Worm (Caenorhabditis elegans): ENCODE results near the gene lipl-4.

The lipl-4 gene

DNA sequence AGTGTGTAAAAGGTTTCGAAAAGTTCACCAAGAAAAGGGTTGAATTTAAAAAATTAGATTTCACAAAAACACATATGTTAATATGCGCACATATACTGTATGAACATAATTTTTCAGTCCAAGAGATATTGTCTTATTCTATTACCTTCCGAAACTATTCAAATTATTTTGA lies 31.9 kb upstream of the lipl-4 start, which contains the start of gene F46E10.3:
TSS of gene F46E10.3 (plus strand) at position 73 of the 172 bp plus-strand sequence.
- TF ChIP-seq sea-2 (GFP tag; optimal IDR thresholded peaks at IDR 0.05) (no peak), skn-1 (tag; optimal IDR thresholded peaks at IDR 0.05) (no peak), unc-62 (GFP tag; optimal IDR thresholded peaks at IDR 0.05) (no peak), lin-15B (tag; optimal IDR thresholded peaks at IDR 0.05) (no peak), ama-1 (optimal IDR thresholded peaks at IDR 0.05) (no peak), ceh-16 (tag; optimal IDR thresholded peaks at IDR 0.05) (no peak), nhr-25 (tag; optimal IDR thresholded peaks at IDR 0.05) (no peak), aly-2 (tag; optimal IDR thresholded peaks at IDR 0.05) (no peak), elt-1 (tag; optimal IDR thresholded peaks at IDR 0.05) (no peak), lsy-12 (tag; optimal IDR thresholded peaks at IDR 0.05) (no peak), ceh-9 (tag; optimal IDR thresholded peaks at IDR 0.05) (no peak), ztf-11 (tag; optimal IDR thresholded peaks at IDR 0.05) (no peak), nfya-1 (tag; optimal IDR thresholded peaks at IDR 0.05; ENCODE audit: insufficient read depth) (no peak), daf-12 (tag; optimal IDR thresholded peaks at IDR 0.05) (no peak), lin-39 (tag; optimal IDR thresholded peaks at IDR 0.05) (no peak), R02D3.7 (tag; optimal IDR thresholded peaks at IDR 0.05) (no peak)

DNA sequence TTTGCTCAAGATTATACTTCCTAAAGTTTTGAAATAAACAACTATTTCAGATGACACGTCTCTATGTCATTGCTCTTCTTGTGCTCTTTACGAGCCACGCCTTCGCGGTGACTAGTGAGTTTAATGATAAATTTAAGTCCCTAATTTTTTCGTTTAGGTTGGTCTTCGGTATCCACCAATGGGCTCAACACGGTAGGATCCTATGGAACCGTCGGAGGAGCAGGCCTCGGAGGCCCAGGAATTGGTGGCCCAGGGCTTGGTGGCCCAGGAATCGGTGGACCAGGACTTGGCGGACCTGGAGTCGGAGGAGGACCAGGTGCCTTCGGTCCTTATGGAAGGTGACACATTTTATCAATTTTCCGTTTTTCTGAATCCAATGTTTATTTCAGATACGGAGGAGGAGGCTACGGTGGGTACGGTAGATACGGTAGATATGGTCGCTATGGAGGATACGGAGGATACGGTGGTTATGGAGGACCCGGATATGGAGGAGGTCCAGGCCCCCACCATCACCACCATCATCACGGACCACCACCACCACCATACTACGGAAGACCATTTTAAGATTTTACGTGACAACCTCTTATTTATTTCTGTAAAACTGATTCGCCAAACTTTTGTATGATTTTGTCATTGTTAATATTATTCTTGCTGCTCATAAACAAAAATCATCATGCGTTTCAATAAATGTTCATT lies 29.4 kb upstream of the lipl-4 start, which contains the start of the genes F46E10.2 and F46E10.18:
TSS of gene F46E10.2 (plus strand) at position 51 of the 696 bp plus-strand sequence.
TSS of gene F46E10.18 (plus strand) at position 646 of the 696 bp plus-strand sequence.
- no peak for TF ChIP-seq zag-1 (tag; optimal IDR thresholded peaks at IDR 0.05)

DNA sequence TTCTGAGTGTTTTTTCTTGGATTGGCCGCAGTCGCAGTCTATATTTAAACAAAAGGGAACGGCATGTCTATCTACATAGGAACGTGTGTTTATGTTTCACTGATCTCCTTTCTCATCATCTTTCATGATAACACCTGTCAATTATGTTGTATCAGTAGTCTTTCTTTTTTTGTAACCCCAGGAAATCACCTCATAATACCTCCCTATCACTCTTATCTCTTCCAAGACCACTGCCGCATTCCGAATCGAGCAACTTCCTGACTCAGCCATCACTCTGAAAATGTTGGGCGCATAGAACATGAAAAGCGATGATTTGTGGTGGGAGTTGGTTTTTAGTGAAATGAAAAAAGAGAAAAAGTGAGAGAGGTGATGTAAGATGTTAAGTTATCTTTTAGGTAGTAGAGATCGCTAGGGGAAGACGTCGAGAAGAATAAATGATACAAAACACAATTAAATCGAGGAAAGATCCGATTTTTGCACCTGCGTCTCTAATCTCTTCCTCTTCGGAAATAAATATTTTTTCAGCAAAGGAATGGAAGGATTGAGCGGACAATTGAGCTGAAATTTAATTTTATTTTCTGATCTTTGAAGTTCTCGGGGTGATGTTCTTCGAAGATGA lies 27.0 kb upstream of the lipl-4 start:
- TF ChIP-seq pqm-1 (tag; optimal IDR thresholded peaks at IDR 0.05) = peak; percentile 42
- TF ChIP-seq mml-1 (tag; optimal IDR thresholded peaks at IDR 0.05) = no peak
- TF ChIP-seq elt-2 (tag; optimal IDR thresholded peaks at IDR 0.05) = peak; percentile 89
- TF ChIP-seq sea-2 (GFP tag; optimal IDR thresholded peaks at IDR 0.05) = no peak
- no peak for TF ChIP-seq tbx-2 (tag; optimal IDR thresholded peaks at IDR 0.05)
- TF ChIP-seq jun-1 (tag; optimal IDR thresholded peaks at IDR 0.05) = no peak

DNA sequence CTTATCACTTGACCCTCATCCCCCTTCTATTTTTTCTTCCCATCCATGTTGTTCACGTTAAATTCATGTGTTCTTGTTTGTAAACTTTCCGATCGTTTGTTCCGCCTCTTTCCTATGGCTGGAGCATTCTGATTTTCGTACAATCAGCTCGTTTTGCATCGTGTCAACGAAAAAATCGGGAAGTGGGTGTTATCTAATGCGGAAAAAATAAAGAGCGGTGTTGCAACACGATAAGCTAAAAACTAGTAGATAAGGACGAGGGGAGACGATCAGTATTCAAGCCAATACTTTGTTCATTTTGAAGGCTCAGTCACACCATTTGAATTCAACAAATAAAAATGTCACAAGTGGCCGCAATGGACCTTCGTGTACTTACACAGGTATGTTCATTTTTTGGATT lies 25.2 kb upstream of the lipl-4 start, which contains the start of gene acs-1:
TSS of gene acs-1 (plus strand) at position 233 of the 400 bp plus-strand sequence.
- TF ChIP-seq pqm-1 (tag; optimal IDR thresholded peaks at IDR 0.05) (peak; percentile 66), mdl-1 (tag; optimal IDR thresholded peaks at IDR 0.05) (no peak), nhr-28 (tag; optimal IDR thresholded peaks at IDR 0.05) (no peak), elt-2 (tag; optimal IDR thresholded peaks at IDR 0.05) (peak; percentile 95)

DNA sequence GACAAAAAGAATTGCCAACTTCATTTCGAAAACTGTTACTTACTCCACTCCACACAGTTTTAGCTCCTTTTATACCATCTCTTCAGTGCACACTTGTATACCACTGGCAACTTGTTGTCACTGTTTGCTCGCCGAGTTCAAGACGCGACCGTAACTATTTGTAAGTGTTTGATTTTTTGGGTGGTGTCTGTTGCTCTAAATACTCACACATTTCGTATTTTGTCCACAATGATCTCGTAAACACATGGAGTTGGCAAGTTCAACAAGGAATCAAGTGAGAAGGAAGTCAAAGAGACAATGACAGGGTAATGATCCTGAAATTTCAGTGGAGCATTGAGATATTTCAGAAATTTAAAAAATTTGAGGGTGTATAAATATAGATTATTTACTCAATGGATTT lies 16.9 kb upstream of the lipl-4 start, which contains the start of gene hpo-26:
TSS of gene hpo-26 (minus strand) at position 31 of the 400 bp plus-strand sequence.
- TF ChIP-seq R02D3.7 (tag; optimal IDR thresholded peaks at IDR 0.05) = no peak
- TF ChIP-seq ceh-28 (tag; optimal IDR thresholded peaks at IDR 0.05) = peak; percentile 3
- peak; percentile 90 for TF ChIP-seq pha-4 (tag; optimal IDR thresholded peaks at IDR 0.05)

DNA sequence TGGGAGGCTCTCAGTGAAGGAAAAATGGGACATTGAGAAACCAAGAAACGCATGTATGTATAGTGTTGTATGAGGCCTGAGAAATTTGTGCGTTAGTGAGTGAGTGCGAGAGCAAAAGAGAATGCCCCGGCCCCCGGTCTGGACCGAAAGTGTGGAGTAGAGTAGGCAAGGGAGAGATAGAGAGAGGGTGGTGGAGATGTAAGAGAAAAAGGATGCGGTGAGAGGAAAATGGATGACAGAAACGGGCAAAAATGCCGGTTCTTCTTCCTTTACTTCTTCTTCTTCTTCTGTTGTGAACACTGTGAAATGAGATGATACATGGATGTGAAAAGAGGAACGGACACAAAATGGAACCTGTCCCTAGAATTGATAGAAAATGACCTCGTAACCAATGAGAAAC lies 11.6 kb upstream of the lipl-4 start:
- TF ChIP-seq ama-1 (optimal IDR thresholded peaks at IDR 0.05) (peak; percentile 38), lin-39 (tag; optimal IDR thresholded peaks at IDR 0.05) (peak; percentile 53), ZK546.5 (tag; optimal IDR thresholded peaks at IDR 0.05) (no peak), ceh-16 (tag; optimal IDR thresholded peaks at IDR 0.05) (no peak), nhr-23 (tag; optimal IDR thresholded peaks at IDR 0.05) (peak; percentile 3), nfya-1 (tag; optimal IDR thresholded peaks at IDR 0.05; ENCODE audit: insufficient read depth) (peak; percentile 40), pha-4 (tag; optimal IDR thresholded peaks at IDR 0.05) (peak; percentile 42), hmg-11 (tag; optimal IDR thresholded peaks at IDR 0.05) (peak; percentile 68)

DNA sequence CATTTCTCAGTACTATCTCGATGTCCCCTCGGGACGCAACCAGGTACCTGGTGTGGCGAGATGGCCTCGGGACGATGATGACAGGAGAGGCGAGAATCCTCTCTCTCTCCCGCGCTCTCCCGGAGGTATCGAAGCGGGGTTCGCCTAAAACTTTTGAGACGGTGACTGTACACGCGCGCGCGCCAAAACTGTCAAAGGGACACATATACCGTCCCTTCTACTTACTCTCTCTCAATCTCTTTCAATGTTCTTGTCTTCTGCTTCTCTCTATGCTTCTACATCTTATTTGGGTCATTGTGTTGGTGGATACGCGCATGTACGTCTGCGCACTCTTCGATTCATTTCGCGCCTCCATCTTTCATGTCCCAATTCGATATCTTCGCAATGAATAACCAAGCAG lies 8.1 kb upstream of the lipl-4 start:
- no peak for TF ChIP-seq aly-2 (tag; optimal IDR thresholded peaks at IDR 0.05)
- no peak for TF ChIP-seq ztf-11 (tag; optimal IDR thresholded peaks at IDR 0.05)
- no peak for TF ChIP-seq lin-15B (tag; optimal IDR thresholded peaks at IDR 0.05)
- TF ChIP-seq ama-1 (optimal IDR thresholded peaks at IDR 0.05) = peak; percentile 14
- TF ChIP-seq fkh-2 (tag; optimal IDR thresholded peaks at IDR 0.05) = no peak
- TF ChIP-seq nhr-43 (tag; optimal IDR thresholded peaks at IDR 0.05; ENCODE audit: poor library complexity, severe bottlenecking) = peak; percentile 51
- peak; percentile 65 for TF ChIP-seq nhr-25 (tag; optimal IDR thresholded peaks at IDR 0.05)
- TF ChIP-seq nhr-23 (tag; optimal IDR thresholded peaks at IDR 0.05) = peak; percentile 84
- TF ChIP-seq nhr-11 (tag; optimal IDR thresholded peaks at IDR 0.05) = no peak
